Worm (Caenorhabditis elegans) whole organism, L4 larva: ENCODE results near the gene ctr-9.

Source experiments
- T20F7.1 ChIP-seq: fragments of 200-800 bp; sonication (Bioruptor generic); optimal IDR thresholded peaks from 2 replicates; lab custom pipeline; 2018; ENCODE audit warnings: mild to moderate bottlenecking, missing genetic modification characterization, missing compliant biosample characterization
- T26A8.4 ChIP-seq: fragments of 200-800 bp; sonication (Bioruptor generic); IDR thresholded peaks from 2 replicates; pipeline ENCODE4 v1.3.6; 2022; ENCODE audit warnings: missing genetic modification characterization, missing compliant biosample characterization
- ZK337.2 ChIP-seq: fragments of 200-800 bp; sonication (Bioruptor generic); IDR thresholded peaks from 2 replicates; pipeline ENCODE4 v1.3.6; 2022; ENCODE audit warnings: missing genetic modification reagents, missing genetic modification characterization, missing compliant biosample characterization
- ceh-28 ChIP-seq: fragments of 150-350 bp; optimal IDR thresholded peaks from 2 replicates; lab custom pipeline; 2014; ENCODE audit warnings: missing biosample characterization, missing genetic modification reagents, missing genetic modification characterization
- ceh-82 ChIP-seq: sonication (generic microtip); optimal IDR thresholded peaks from 2 replicates; lab custom pipeline; 2017; ENCODE audit warnings: missing biosample characterization, missing genetic modification characterization
- ces-1 ChIP-seq: fragments of 150-350 bp; sonication (generic microtip); optimal IDR thresholded peaks from 4 replicates; lab custom pipeline; 2014; ENCODE audit warnings: missing biosample characterization, missing genetic modification reagents, missing genetic modification characterization
- cey-2 ChIP-seq: sonication (generic microtip); optimal IDR thresholded peaks from 3 replicates; lab custom pipeline; 2017; ENCODE audit warnings: missing genetic modification characterization, mild to moderate bottlenecking, missing compliant biosample characterization, antibody characterized with exemption, borderline replicate concordance; ENCODE audit not compliant: insufficient read depth
- daf-12 ChIP-seq: fragments of 150-350 bp; optimal IDR thresholded peaks from 2 replicates; lab custom pipeline; 2014; ENCODE audit warnings: missing biosample characterization, missing genetic modification reagents, missing genetic modification characterization
- daf-16 ChIP-seq, 3 experiments: sonication (generic microtip); optimal IDR thresholded peaks; 2 replicates each; lab custom pipeline; 2016 to 2017; ENCODE audit warnings: missing genetic modification characterization in 3 of 3, missing genetic modification reagents in 3 of 3, mild to moderate bottlenecking in 2 of 3, missing compliant biosample characterization in 2 of 3, missing biosample characterization in 1 of 3, moderate library complexity in 1 of 3
- dpl-1 ChIP-seq: fragments of 150-350 bp; optimal IDR thresholded peaks from 2 replicates; lab custom pipeline; 2014; ENCODE audit warnings: missing biosample characterization, missing genetic modification reagents, missing genetic modification characterization
- dve-1 ChIP-seq: sonication (generic microtip); optimal IDR thresholded peaks from 2 replicates; lab custom pipeline; 2017; ENCODE audit warnings: antibody characterized with exemption, mild to moderate bottlenecking, missing genetic modification characterization, missing compliant biosample characterization; ENCODE audit not compliant: insufficient read depth
- fos-1 ChIP-seq: fragments of 150-350 bp; optimal IDR thresholded peaks from 2 replicates; lab custom pipeline; 2014; ENCODE audit warnings: missing biosample characterization, missing genetic modification characterization
- hlh-11 ChIP-seq: fragments of 200-800 bp; sonication (Bioruptor generic); optimal IDR thresholded peaks from 2 replicates; lab custom pipeline; 2018; ENCODE audit warnings: mild to moderate bottlenecking, missing genetic modification characterization, missing compliant biosample characterization
- lin-13 ChIP-seq: fragments of 150-350 bp; optimal IDR thresholded peaks from 2 replicates; lab custom pipeline; 2014; ENCODE audit warnings: missing biosample characterization, missing genetic modification reagents, missing genetic modification characterization
- lin-38 ChIP-seq: fragments of 200-800 bp; sonication (Bioruptor generic); IDR thresholded peaks from 2 replicates; pipeline ENCODE4 v1.3.6; 2022; ENCODE audit warnings: missing genetic modification reagents, missing genetic modification characterization, missing compliant biosample characterization
- lsy-2 ChIP-seq, 2 experiments: fragments of 150-350 bp in 1 of 2; sonication (generic microtip) in 1 of 2; optimal IDR thresholded peaks; 2 replicates each; lab custom pipeline; 2014 to 2017; ENCODE audit warnings: missing biosample characterization in 2 of 2, missing genetic modification characterization in 2 of 2
- madf-5 ChIP-seq, 2 experiments: fragments of 200-800 bp; sonication (Bioruptor generic); IDR thresholded peaks; 2 replicates each; pipeline ENCODE4 v1.3.6; 2022; ENCODE audit warnings: missing compliant biosample characterization in 2 of 2, missing genetic modification characterization in 2 of 2
- mep-1 ChIP-seq: fragments of 150-350 bp; sonication (generic microtip); optimal IDR thresholded peaks from 3 replicates; lab custom pipeline; 2014; ENCODE audit warnings: missing biosample characterization, missing genetic modification characterization
- mes-2 ChIP-seq: sonication (generic microtip); optimal IDR thresholded peaks from 2 replicates; lab custom pipeline; 2016; ENCODE audit warnings: missing genotype, mild to moderate bottlenecking, missing genetic modification characterization, missing compliant biosample characterization; ENCODE audit not compliant: poor library complexity, severe bottlenecking
- nhr-102 ChIP-seq: sonication (generic microtip); optimal IDR thresholded peaks from 2 replicates; lab custom pipeline; 2016; ENCODE audit warnings: mild to moderate bottlenecking, missing genetic modification characterization, moderate library complexity, missing compliant biosample characterization
- nhr-25 ChIP-seq: sonication (generic microtip); optimal IDR thresholded peaks from 2 replicates; lab custom pipeline; 2017; ENCODE audit warnings: missing genetic modification characterization, mild to moderate bottlenecking, missing compliant biosample characterization, antibody characterized with exemption, moderate library complexity, borderline replicate concordance; ENCODE audit not compliant: insufficient read depth
- nhr-41 ChIP-seq: fragments of 200-800 bp; sonication (Bioruptor generic); IDR thresholded peaks from 2 replicates; pipeline ENCODE4 v1.3.6; 2022; ENCODE audit warnings: missing genetic modification reagents, missing genetic modification characterization, missing compliant biosample characterization
- nhr-77 ChIP-seq: fragments of 150-350 bp; optimal IDR thresholded peaks from 2 replicates; lab custom pipeline; 2014; ENCODE audit warnings: missing biosample characterization, missing genetic modification characterization
- pha-4 ChIP-seq, 2 experiments: fragments of 150-350 bp in 1 of 2; fragments of 200-800 bp in 1 of 2; sonication (Bioruptor generic) in 1 of 2; IDR thresholded peaks in 1 of 2; optimal IDR thresholded peaks in 1 of 2; 2 replicates each; pipeline versions ENCODE4 v1.3.6 to Lab custom; 2014 to 2022; ENCODE audit warnings: missing genetic modification characterization in 2 of 2, missing genetic modification reagents in 2 of 2, missing biosample characterization in 1 of 2, missing compliant biosample characterization in 1 of 2
- php-3 ChIP-seq: fragments of 200-800 bp; sonication (Bioruptor generic); IDR thresholded peaks from 2 replicates; pipeline ENCODE4 v1.3.6; 2022; ENCODE audit warnings: missing genetic modification reagents, missing genetic modification characterization, missing compliant biosample characterization
- pqm-1 ChIP-seq: sonication (generic microtip); optimal IDR thresholded peaks from 2 replicates; lab custom pipeline; 2017; ENCODE audit warnings: missing biosample characterization, missing genetic modification characterization
- skn-1 ChIP-seq: fragments of 150-350 bp; optimal IDR thresholded peaks from 2 replicates; lab custom pipeline; 2014; ENCODE audit warnings: missing biosample characterization, missing genetic modification characterization
- snpc-4 ChIP-seq: fragments of 150-350 bp; optimal IDR thresholded peaks from 2 replicates; lab custom pipeline; 2014; ENCODE audit warnings: missing biosample characterization, missing genetic modification characterization
- spr-1 ChIP-seq: sonication (generic microtip); optimal IDR thresholded peaks from 2 replicates; lab custom pipeline; 2016; ENCODE audit warnings: mild to moderate bottlenecking, missing genetic modification characterization, missing compliant biosample characterization
- tra-1 ChIP-seq: fragments of 200-800 bp; sonication (Bioruptor generic); IDR thresholded peaks from 2 replicates; pipeline ENCODE4 v1.3.6; 2022; ENCODE audit warnings: missing genetic modification reagents, missing genetic modification characterization, missing compliant biosample characterization
- unc-130 ChIP-seq: sonication (generic microtip); optimal IDR thresholded peaks from 2 replicates; lab custom pipeline; 2016; ENCODE audit warnings: missing genetic modification reagents, missing genetic modification characterization, missing compliant biosample characterization
- unc-39 ChIP-seq: sonication (generic microtip); optimal IDR thresholded peaks from 2 replicates; lab custom pipeline; 2017; ENCODE audit warnings: missing biosample characterization, missing genetic modification characterization
- zfp-2 ChIP-seq: sonication (generic microtip); optimal IDR thresholded peaks from 2 replicates; lab custom pipeline; 2016; ENCODE audit warnings: mild to moderate bottlenecking, missing genetic modification characterization, missing compliant biosample characterization
- zfp-3 ChIP-seq: fragments of 200-800 bp; sonication (Bioruptor generic); conservative IDR thresholded peaks from 2 replicates; pipeline ENCODE4 v1.3.6; 2022; ENCODE audit warnings: missing genetic modification reagents, missing genetic modification characterization, missing compliant biosample characterization

The ctr-9 gene

ce11 chrIII:9521410-9522090 is 30.4 kb downstream of the ctr-9 start, which contains the start of the genes clu-1 and prp-40 (continued):
- TF ChIP-seq dpl-1 = peak; percentile 83

ce11 chrIII:9523581-9523980 is 32.4 kb downstream of the ctr-9 start, which contains the start of gene mrps-23:
Gene mrps-23, minus strand, starts transcription at chrIII:9523672.
- TF ChIP-seq ces-1 (GFP tag; lab: Kevin White, UChicago) (no peak), T20F7.1 (no peak), cey-2 (tag; lab: Kevin White, UChicago) (no peak), daf-16 (GFP tag; optimal IDR thresholded peaks at IDR 0.05; lab: Kevin White, UChicago) (no peak), daf-16 (tag; optimal IDR thresholded peaks at IDR 0.05; lab: Kevin White, UChicago) (peak; percentile 5), skn-1 (no peak), nhr-77 (no peak), ceh-28 (no peak), fos-1 (tag; lab: Kevin White, UChicago) (no peak), lin-38 (GFP tag; lab: Robert Waterston, UW) (peak; percentile 41), madf-5 (GFP tag; IDR thresholded peaks at IDR 0.05; lab: Robert Waterston, UW) (no peak), ceh-82 (tag; lab: Kevin White, UChicago) (no peak), mes-2 (tag; lab: Kevin White, UChicago) (peak; percentile 60), zfp-3 (GFP tag; lab: Robert Waterston, UW) (no peak), php-3 (GFP tag; lab: Robert Waterston, UW) (no peak), lin-13 (GFP tag; lab: Kevin White, UChicago) (no peak), unc-39 (no peak), spr-1 (tag; lab: Kevin White, UChicago) (peak; percentile 12), nhr-102 (tag; lab: Kevin White, UChicago) (no peak), dve-1 (tag; lab: Kevin White, UChicago) (peak; percentile 11), dpl-1 (peak; percentile 14), tra-1 (no peak), pqm-1 (tag; lab: Kevin White, UChicago) (no peak), lsy-2 (tag; optimal IDR thresholded peaks at IDR 0.05; lab: Kevin White, UChicago) (peak in 1 of 2 experiments; percentile 42), hlh-11 (tag; lab: Kevin White, UChicago) (peak; percentile 4)

- TF ChIP-seq zfp-2 (tag; lab: Kevin White, UChicago) = no peak
- no peak for TF ChIP-seq pha-4 (GFP tag; IDR thresholded peaks at IDR 0.05; lab: Robert Waterston, UW)
- no peak for TF ChIP-seq pha-4 (tag; optimal IDR thresholded peaks at IDR 0.05; lab: Kevin White, UChicago)
These were observed 34.1 kb downstream of the ctr-9 start, which contains the start of gene trpp-3 for ce11 chrIII:9525252-9525651. Gene trpp-3, plus strand, starts transcription at chrIII:9525552.

ce11 chrIII:9526851-9527250 is 35.7 kb downstream of the ctr-9 start, which contains the start of gene ZK1098.6:
Gene ZK1098.6, plus strand, starts transcription at chrIII:9527151.
- TF ChIP-seq unc-130 (GFP tag; lab: Kevin White, UChicago) (no peak), php-3 (GFP tag; lab: Robert Waterston, UW) (no peak), lin-13 (GFP tag; lab: Kevin White, UChicago) (no peak), T26A8.4 (GFP tag; lab: Robert Waterston, UW) (no peak), nhr-77 (no peak), nhr-25 (tag; lab: Kevin White, UChicago) (no peak), ZK337.2 (GFP tag; lab: Robert Waterston, UW) (no peak), snpc-4 (tag; lab: Kevin White, UChicago) (no peak), nhr-41 (no peak), daf-12 (tag; lab: Kevin White, UChicago) (no peak), mep-1 (tag; lab: Kevin White, UChicago) (no peak)
